Worm (Caenorhabditis elegans): ENCODE data around the gene hil-7.
A peak's percentile ranks its signal among the peaks of the same experiment; 100 is the strongest.

hil-7 gene

DNA sequence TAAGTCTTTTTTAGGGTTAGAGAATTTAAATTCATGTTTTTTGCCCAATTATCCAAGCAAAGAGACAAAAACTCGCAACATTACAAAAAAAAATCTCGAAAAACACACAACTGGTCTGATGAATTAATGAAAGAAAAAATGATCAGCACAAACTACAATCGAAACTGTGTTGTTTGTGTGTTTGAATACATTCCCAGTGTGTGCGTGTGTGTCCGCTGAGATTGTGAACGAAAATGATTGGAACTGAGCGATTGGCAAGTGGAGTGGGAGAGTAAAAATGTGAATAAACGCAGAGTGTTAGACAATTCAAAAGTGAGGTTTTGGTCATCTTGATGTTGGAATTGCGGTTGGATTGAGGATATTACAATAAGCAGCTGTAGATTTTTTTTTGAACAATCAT lies 39.5 kb upstream of the hil-7 start:
- TF ChIP-seq med-1 (GFP tag; optimal IDR thresholded peaks at IDR 0.05; ENCODE audit: insufficient read depth) (no peak), tab-1 (GFP tag; IDR thresholded peaks at IDR 0.05) (no peak), ztf-23 (GFP tag; IDR thresholded peaks at IDR 0.05) (no peak), cog-1 (tag; optimal IDR thresholded peaks at IDR 0.05) (no peak), ref-1 (GFP tag; conservative IDR thresholded peaks at IDR 0.05) (no peak), T22C8.4 (GFP tag; IDR thresholded peaks at IDR 0.05) (no peak), flt-1 (GFP tag; IDR thresholded peaks at IDR 0.05) (no peak), klf-2 (GFP tag; conservative IDR thresholded peaks at IDR 0.05) (no peak), ztf-29 (GFP tag; IDR thresholded peaks at IDR 0.05) (no peak)

- TF ChIP-seq cog-1 (tag; optimal IDR thresholded peaks at IDR 0.05), result no peak
- TF ChIP-seq ztf-23 (GFP tag; IDR thresholded peaks at IDR 0.05), result no peak
- TF ChIP-seq tab-1 (GFP tag; IDR thresholded peaks at IDR 0.05), result no peak
- no peak for TF ChIP-seq flt-1 (GFP tag; IDR thresholded peaks at IDR 0.05)
- TF ChIP-seq ztf-29 (GFP tag; IDR thresholded peaks at IDR 0.05), result no peak
- no peak for TF ChIP-seq ref-1 (GFP tag; conservative IDR thresholded peaks at IDR 0.05)
- TF ChIP-seq T22C8.4 (GFP tag; IDR thresholded peaks at IDR 0.05), result no peak
- TF ChIP-seq klf-2 (GFP tag; conservative IDR thresholded peaks at IDR 0.05), result no peak
- TF ChIP-seq med-1 (GFP tag; optimal IDR thresholded peaks at IDR 0.05; ENCODE audit: insufficient read depth), result no peak
Observed at ce11 chrIV:6607059-6607458, 39.1 kb upstream of the hil-7 start.

- no peak for TF ChIP-seq med-1 (GFP tag; optimal IDR thresholded peaks at IDR 0.05; ENCODE audit: insufficient read depth)
Observed at ce11 chrIV:6613296-6613695, 32.8 kb upstream of the hil-7 start, which contains the start of gene drh-1. drh-1 (minus strand) TSS chrIV:6613353.

ce11 chrIV:6618607-6619006 lies 27.5 kb upstream of the hil-7 start:
- no peak for TF ChIP-seq flt-1 (GFP tag; IDR thresholded peaks at IDR 0.05)
- no peak for TF ChIP-seq T22C8.4 (GFP tag; IDR thresholded peaks at IDR 0.05)
- TF ChIP-seq med-1 (GFP tag; optimal IDR thresholded peaks at IDR 0.05; ENCODE audit: insufficient read depth), result no peak
- no peak for TF ChIP-seq ref-1 (GFP tag; conservative IDR thresholded peaks at IDR 0.05)
- no peak for TF ChIP-seq klf-2 (GFP tag; conservative IDR thresholded peaks at IDR 0.05)
- TF ChIP-seq ztf-29 (GFP tag; IDR thresholded peaks at IDR 0.05), result no peak
- no peak for TF ChIP-seq cog-1 (tag; optimal IDR thresholded peaks at IDR 0.05)
- no peak for TF ChIP-seq ztf-23 (GFP tag; IDR thresholded peaks at IDR 0.05)
- TF ChIP-seq tab-1 (GFP tag; IDR thresholded peaks at IDR 0.05), result no peak

DNA sequence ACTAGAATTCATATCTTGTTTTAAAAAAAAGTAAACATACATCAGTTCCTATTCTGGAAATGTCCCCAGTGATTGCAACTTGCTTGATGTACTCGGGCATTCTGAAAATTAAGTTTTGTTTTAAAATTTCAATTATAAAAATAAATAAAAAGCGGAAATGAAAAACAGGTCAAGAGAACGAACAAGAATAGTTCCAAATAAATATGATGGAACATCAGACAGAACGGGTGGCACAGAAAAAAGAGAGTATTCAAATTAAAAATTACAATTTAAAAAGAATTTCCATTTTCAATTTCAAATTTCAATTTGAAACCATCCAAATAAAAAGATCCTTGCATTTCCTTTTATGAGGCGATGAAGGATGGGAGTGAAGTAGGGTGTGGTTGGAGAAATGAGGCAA lies 24.9 kb upstream of the hil-7 start, which contains the start of gene C01B10.3:
Gene C01B10.3 (minus strand): TSS at position 101 of the 400 bp plus-strand sequence.
- TF ChIP-seq med-1 (GFP tag; optimal IDR thresholded peaks at IDR 0.05; ENCODE audit: insufficient read depth) (no peak), ref-1 (GFP tag; conservative IDR thresholded peaks at IDR 0.05) (no peak), ztf-23 (GFP tag; IDR thresholded peaks at IDR 0.05) (no peak), T22C8.4 (GFP tag; IDR thresholded peaks at IDR 0.05) (no peak), klf-2 (GFP tag; conservative IDR thresholded peaks at IDR 0.05) (no peak), ztf-29 (GFP tag; IDR thresholded peaks at IDR 0.05) (no peak), flt-1 (GFP tag; IDR thresholded peaks at IDR 0.05) (no peak)

ce11 chrIV:6622142-6622541 lies 24.0 kb upstream of the hil-7 start:
- TF ChIP-seq T22C8.4 (GFP tag; IDR thresholded peaks at IDR 0.05) (no peak), tab-1 (GFP tag; IDR thresholded peaks at IDR 0.05) (no peak), med-1 (GFP tag; optimal IDR thresholded peaks at IDR 0.05; ENCODE audit: insufficient read depth) (no peak)

ce11 chrIV:6623390-6623789 lies 22.7 kb upstream of the hil-7 start, which contains the start of gene C01B10.44:
C01B10.44 (plus strand) TSS chrIV:6623690.
- TF ChIP-seq flt-1 (GFP tag; IDR thresholded peaks at IDR 0.05) (no peak), tab-1 (GFP tag; IDR thresholded peaks at IDR 0.05) (no peak), ref-1 (GFP tag; conservative IDR thresholded peaks at IDR 0.05) (no peak), med-1 (GFP tag; optimal IDR thresholded peaks at IDR 0.05; ENCODE audit: insufficient read depth) (no peak), klf-2 (GFP tag; conservative IDR thresholded peaks at IDR 0.05) (no peak), ztf-29 (GFP tag; IDR thresholded peaks at IDR 0.05) (no peak), cog-1 (tag; optimal IDR thresholded peaks at IDR 0.05) (no peak), T22C8.4 (GFP tag; IDR thresholded peaks at IDR 0.05) (no peak), ztf-23 (GFP tag; IDR thresholded peaks at IDR 0.05) (no peak)

- TF ChIP-seq ztf-29 (GFP tag; IDR thresholded peaks at IDR 0.05), result no peak
- no peak for TF ChIP-seq ref-1 (GFP tag; conservative IDR thresholded peaks at IDR 0.05)
- no peak for TF ChIP-seq T22C8.4 (GFP tag; IDR thresholded peaks at IDR 0.05)
- TF ChIP-seq cog-1 (tag; optimal IDR thresholded peaks at IDR 0.05), result no peak
- no peak for TF ChIP-seq ztf-23 (GFP tag; IDR thresholded peaks at IDR 0.05)
- TF ChIP-seq tab-1 (GFP tag; IDR thresholded peaks at IDR 0.05), result no peak
Observed at ce11 chrIV:6627798-6628197, 18.3 kb upstream of the hil-7 start, which contains the start of gene cest-5.2. cest-5.2 (minus strand) TSS chrIV:6627925.

DNA sequence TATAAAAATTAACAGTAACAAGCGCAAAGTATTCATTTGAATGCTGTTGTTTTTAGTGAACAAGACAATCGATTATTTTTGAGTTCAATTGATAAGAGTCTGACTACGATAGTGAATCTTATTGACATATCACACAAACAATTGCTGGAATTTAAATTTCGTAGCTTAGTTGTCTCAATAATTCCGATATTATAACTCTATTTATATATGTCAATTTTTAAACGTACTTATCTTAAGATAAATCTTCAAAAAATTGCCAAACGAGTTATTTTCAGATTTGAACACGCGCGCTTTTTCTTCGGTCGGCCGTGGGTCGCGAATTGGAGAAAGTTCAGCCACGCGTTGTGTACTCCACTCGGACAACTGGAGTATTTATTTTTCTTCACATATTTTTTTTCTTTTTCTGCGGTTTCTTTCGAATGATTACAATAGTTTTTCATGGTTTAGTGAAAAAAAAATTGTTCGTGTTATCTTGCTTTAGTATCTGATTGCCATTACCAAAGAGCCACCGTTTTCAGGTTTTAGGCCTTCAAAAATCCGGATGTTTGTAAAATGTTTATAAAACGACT lies 14.3 kb upstream of the hil-7 start, which contains the start of the genes cest-5.1 and C01B10.9:
Gene cest-5.1 (minus strand): TSS at position 51 of the 569 bp plus-strand sequence.
Gene C01B10.9 (plus strand): TSS at position 519 of the 569 bp plus-strand sequence.
- TF ChIP-seq ztf-23 (GFP tag; IDR thresholded peaks at IDR 0.05), result no peak
- TF ChIP-seq med-1 (GFP tag; optimal IDR thresholded peaks at IDR 0.05; ENCODE audit: insufficient read depth), result no peak
- TF ChIP-seq T22C8.4 (GFP tag; IDR thresholded peaks at IDR 0.05), result 0 out of 2 replicates have a peak, but pooled peaks have one; percentile 27
- TF ChIP-seq ztf-29 (GFP tag; IDR thresholded peaks at IDR 0.05), result no peak
- TF ChIP-seq cog-1 (tag; optimal IDR thresholded peaks at IDR 0.05), result peak; percentile 9

- no peak for TF ChIP-seq klf-2 (GFP tag; conservative IDR thresholded peaks at IDR 0.05)
- TF ChIP-seq T22C8.4 (GFP tag; IDR thresholded peaks at IDR 0.05), result no peak
Observed at ce11 chrIV:6634789-6635188, 11.3 kb upstream of the hil-7 start, which contains the start of gene metl-13. metl-13 (plus strand) TSS chrIV:6635089.

Data from whole organism, midembryonic.